Fruit fly (Drosophila melanogaster): ENCODE measurements around the gene dob.

Gene dob

dm6 chrX:15042499-15042898 is 24.3 kb upstream of the dob start:
- TF ChIP-seq Hr39 (GFP tag; optimal IDR thresholded peaks at IDR 0.05) (peak; percentile 52), CG3032 (tag; optimal IDR thresholded peaks at IDR 0.05) (no peak), dac (GFP tag; optimal IDR thresholded peaks at IDR 0.05) (no peak), vri (GFP tag; optimal IDR thresholded peaks at IDR 0.05) (peak; percentile 10), eg (GFP tag; IDR thresholded peaks at IDR 0.05) (peak; percentile 73), CG32006 (GFP tag; optimal IDR thresholded peaks at IDR 0.05) (peak; percentile 37), ss (GFP tag; optimal IDR thresholded peaks at IDR 0.05) (no peak), CG9139 (GFP tag; optimal IDR thresholded peaks at IDR 0.05) (no peak), CG6854 (GFP tag; optimal IDR thresholded peaks at IDR 0.05) (no peak), svp (GFP tag) (peak; percentile 76), CG6808 (GFP tag; optimal IDR thresholded peaks at IDR 0.05) (no peak), CG1621 (tag; optimal IDR thresholded peaks at IDR 0.05) (no peak), Sox15 (GFP tag; optimal IDR thresholded peaks at IDR 0.05) (no peak), Sox102F (GFP tag; optimal IDR thresholded peaks at IDR 0.05) (peak; percentile 35), spab (GFP tag; optimal IDR thresholded peaks at IDR 0.05) (no peak), Eip93F (GFP tag; optimal IDR thresholded peaks at IDR 0.05) (no peak), acj6 (GFP tag; optimal IDR thresholded peaks at IDR 0.05) (no peak), Ets21C (GFP tag; optimal IDR thresholded peaks at IDR 0.05) (peak; percentile 41), esn (GFP tag; optimal IDR thresholded peaks at IDR 0.05) (peak; percentile 34), CG6163 (GFP tag; IDR thresholded peaks at IDR 0.05) (peak; percentile 57; the same call in 2 of the 3 replicates), dsx (GFP tag; optimal IDR thresholded peaks at IDR 0.05; ENCODE audit: poor library complexity, severe bottlenecking) (no peak), fkh (GFP tag; optimal IDR thresholded peaks at IDR 0.05) (no peak), CG10669 (GFP tag; optimal IDR thresholded peaks at IDR 0.05) (peak; percentile 28), pdm3 (GFP tag; optimal IDR thresholded peaks at IDR 0.05) (peak; percentile 23), OdsH (GFP tag; optimal IDR thresholded peaks at IDR 0.05) (peak; percentile 7), Sox14 (GFP tag; optimal IDR thresholded peaks at IDR 0.05) (peak; percentile 19), CG8119 (GFP tag; IDR thresholded peaks at IDR 0.05) (0 out of 3 replicates have a peak, but pooled peaks have one; percentile 33), CG6276 (GFP tag; optimal IDR thresholded peaks at IDR 0.05) (peak; percentile 43), Met (GFP tag; optimal IDR thresholded peaks at IDR 0.05) (peak; percentile 33), fd85E (GFP tag; optimal IDR thresholded peaks at IDR 0.05) (no peak), CG15336 (GFP tag; IDR thresholded peaks at IDR 0.05) (peak; percentile 56), CG16779 (tag; optimal IDR thresholded peaks at IDR 0.05) (no peak), cyc (GFP tag; optimal IDR thresholded peaks at IDR 0.05) (peak; percentile 26), Hr38 (GFP tag; optimal IDR thresholded peaks at IDR 0.05) (no peak), fd59A (GFP tag; optimal IDR thresholded peaks at IDR 0.05) (no peak), CG10631 (GFP tag; optimal IDR thresholded peaks at IDR 0.05) (no peak), CG8632 (GFP tag; optimal IDR thresholded peaks at IDR 0.05) (no peak), CG34406 (GFP tag; optimal IDR thresholded peaks at IDR 0.05) (peak; percentile 48), CG4318 (GFP tag; optimal IDR thresholded peaks at IDR 0.05) (peak; percentile 13), Hr4 (GFP tag; optimal IDR thresholded peaks at IDR 0.05) (no peak), Eip78C (GFP tag) (peak; percentile 75), Gug (GFP tag; IDR thresholded peaks at IDR 0.05) (no peak), lz (GFP tag; optimal IDR thresholded peaks at IDR 0.05) (peak; percentile 11), Ets96B (tag; optimal IDR thresholded peaks at IDR 0.05) (no peak), CG7368 (GFP tag; optimal IDR thresholded peaks at IDR 0.05) (peak; percentile 18), topi (GFP tag; optimal IDR thresholded peaks at IDR 0.05) (peak; percentile 42), CG6792 (GFP tag; optimal IDR thresholded peaks at IDR 0.05) (no peak), salr (GFP tag; optimal IDR thresholded peaks at IDR 0.05) (no peak), Smox (GFP tag; optimal IDR thresholded peaks at IDR 0.05) (peak; percentile 15), CG3919 (GFP tag; optimal IDR thresholded peaks at IDR 0.05) (peak; percentile 35), CG11762 (GFP tag; optimal IDR thresholded peaks at IDR 0.05; ENCODE audit: insufficient read depth) (no peak), achi (GFP tag; optimal IDR thresholded peaks at IDR 0.05) (peak; percentile 36), CG11902 (GFP tag; optimal IDR thresholded peaks at IDR 0.05) (peak; percentile 13)

Measured in whole organism, prepupa.